Fruit fly (Drosophila melanogaster) ovary, adult (tissue): Measurements from ENCODE around the gene Sgs5.

Experiments used
- CG17801 ChIP-seq: fragments of 200-800 bp; optimal IDR thresholded peaks from 2 replicates; lab custom pipeline; 2019; ENCODE audit warnings: missing biosample characterization, mild to moderate bottlenecking, missing genetic modification characterization, moderate library complexity; ENCODE audit not compliant: partially characterized antibody

Gene Sgs5

DNA sequence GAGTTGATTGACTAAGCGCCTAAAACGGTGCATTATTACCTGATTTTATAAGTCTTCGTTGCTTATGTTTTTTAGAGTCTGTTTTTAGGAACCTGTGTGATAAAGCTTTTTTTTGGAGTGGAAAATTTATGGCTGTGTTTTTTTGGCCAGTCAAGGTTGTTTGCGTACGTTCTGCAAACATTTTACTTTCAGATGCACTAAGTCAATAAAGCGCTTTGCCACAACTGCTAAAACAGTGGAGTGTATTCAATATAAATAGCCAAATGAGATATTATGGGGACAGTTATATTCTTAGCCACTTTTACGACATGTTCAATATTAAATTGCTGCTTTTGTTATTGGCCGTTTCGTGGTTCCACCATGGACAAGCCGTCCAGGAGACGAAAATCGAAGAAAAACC is at the start of gene Sgs5:
Sgs5 (plus strand) TSS at position 279 of the 400 bp plus-strand sequence.
- TF ChIP-seq CG17801 (GFP tag; lab: Kevin White, UChicago), result no peak

DNA sequence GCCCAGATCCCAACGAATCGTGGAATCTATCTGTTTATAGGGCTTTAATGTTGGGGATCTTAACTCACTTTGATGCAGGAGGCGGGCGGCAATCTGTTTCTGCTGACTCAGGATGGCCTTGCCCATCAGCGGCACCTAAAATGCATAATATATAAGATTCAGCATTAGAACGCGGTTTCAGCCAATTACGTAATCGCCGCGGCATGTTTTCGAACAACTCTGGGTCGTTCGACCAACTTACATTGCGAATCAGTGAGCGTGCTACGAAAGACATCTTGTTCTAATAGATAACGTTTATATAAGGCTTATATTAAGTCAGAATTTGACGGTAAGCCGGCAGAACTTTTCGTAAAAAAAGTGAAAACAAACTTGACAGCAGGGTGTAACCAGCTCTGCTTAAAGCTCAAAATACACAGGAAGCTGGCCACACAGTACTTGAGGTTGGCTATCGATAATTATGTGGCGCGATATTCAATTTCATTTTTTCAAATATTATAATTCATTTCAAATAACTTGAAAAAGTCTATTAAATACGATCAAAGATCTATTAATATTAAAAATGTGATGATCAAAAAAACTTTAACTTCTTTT is 49.0 kb upstream of the Sgs5 start, which contains the start of gene Prx3:
Prx3 (minus strand) TSS at position 417 of the 591 bp plus-strand sequence.
- TF ChIP-seq CG17801 (GFP tag; lab: Kevin White, UChicago), result no peak

DNA sequence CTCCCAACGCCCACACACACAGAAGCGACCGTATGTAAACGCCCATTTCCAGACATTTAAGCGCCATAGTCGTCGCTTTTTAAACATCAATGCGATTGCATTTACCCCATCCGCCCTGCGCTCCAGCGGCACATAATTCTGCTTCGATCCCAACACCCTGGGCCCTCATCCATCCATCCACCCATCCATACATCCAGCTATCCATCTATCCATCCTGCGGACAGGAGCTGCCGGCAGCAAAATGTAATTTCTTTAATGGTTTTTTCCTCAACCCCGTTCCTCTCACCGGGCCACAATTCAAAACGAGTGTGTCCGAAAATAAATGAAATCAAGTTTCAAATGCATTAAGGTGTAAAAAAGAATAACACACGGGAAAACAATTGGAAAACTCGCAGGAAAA is 45.2 kb upstream of the Sgs5 start:
- TF ChIP-seq CG17801 (GFP tag; lab: Kevin White, UChicago), result no peak

DNA sequence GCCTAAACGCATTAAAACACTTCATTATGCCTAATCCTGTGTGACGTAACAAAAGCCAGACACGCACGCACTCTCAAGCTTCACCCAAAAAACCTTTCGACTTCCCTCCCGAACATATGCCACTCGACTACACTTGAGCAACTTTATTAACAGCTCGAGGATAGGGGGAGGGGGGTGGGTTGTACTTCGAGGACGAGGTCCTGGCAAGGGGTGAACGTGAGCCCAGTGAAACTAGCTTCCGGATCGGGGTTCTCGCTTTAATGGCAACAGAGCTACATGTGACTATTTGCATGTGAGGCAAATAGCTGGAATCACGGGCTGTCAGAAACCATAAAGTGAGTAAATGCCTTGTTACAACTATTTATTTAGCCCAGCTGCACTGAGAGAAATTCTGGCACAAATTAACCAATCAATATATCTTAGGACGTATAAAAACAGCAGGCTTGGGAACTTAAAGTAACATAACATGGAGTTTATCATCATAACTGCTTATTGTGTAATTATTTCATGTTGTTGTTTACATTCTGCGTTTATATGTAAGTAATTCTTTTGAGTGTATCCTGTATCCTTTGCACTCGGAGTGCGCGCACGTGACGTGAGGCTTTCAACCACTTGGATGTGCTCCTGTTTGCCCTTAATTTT is 44.2 kb upstream of the Sgs5 start:
- no peak for TF ChIP-seq CG17801 (GFP tag; lab: Kevin White, UChicago)

DNA sequence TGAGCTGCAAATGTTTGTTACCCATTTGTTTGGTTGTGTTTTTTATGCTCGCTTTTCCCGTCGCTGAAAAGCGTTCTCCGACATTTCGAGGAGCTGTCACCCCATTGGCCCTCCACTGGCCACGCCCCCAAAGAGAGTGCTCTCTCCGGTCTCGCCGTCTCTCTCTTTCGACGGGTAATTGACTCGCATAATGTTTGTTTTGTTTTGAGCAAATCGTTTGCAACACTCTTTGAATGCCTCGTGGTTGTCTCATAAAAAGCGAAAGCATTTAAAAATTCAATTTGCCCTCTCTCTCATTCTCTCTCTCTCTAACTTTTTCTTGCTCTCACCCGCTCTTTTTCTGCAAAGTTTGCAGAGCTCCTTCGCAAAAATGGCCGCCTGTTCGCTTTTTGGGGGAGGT is 37.7 kb upstream of the Sgs5 start:
- no peak for TF ChIP-seq CG17801 (GFP tag; lab: Kevin White, UChicago)

DNA sequence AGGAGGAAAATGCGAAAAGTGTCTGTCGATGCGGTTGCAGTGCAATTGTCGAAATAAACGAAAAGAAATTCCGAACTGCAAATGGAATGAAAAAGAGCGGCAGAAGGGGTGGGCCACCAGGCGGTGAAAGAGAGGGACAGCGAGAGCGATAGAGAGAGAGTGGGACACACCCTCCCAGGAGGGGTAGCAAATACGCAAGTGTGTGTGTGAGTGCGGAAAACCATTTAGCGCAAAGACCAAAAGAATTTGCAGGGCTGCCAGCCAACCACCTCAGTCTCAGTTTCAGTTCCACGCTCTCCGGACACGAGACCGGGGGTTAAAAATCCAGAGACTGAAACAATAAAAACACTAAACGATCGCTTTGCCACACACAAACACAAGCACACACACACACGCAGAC is 36.5 kb upstream of the Sgs5 start, which contains the start of gene Hmx:
Hmx (plus strand) TSS at position 301 of the 400 bp plus-strand sequence.
- no peak for TF ChIP-seq CG17801 (GFP tag; lab: Kevin White, UChicago)

DNA sequence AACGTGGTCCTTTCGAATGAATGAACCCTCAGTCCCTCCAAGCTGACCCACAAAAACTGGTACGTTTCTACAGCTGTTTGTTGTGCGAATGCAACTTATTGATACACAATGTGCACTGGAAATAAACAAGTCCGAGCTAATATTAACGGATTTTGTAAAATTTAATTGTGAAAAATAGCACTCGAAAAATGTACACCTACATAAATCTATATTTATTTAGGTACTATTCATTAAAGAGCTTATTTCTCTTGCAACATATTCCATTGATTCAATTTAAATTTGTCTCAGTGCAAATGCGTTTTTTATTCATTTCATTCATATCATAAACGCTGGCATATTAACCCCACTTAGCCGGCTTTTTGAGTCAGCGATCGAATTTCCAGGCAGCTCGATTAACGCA is 34.0 kb upstream of the Sgs5 start:
- no peak for TF ChIP-seq CG17801 (GFP tag; lab: Kevin White, UChicago)

DNA sequence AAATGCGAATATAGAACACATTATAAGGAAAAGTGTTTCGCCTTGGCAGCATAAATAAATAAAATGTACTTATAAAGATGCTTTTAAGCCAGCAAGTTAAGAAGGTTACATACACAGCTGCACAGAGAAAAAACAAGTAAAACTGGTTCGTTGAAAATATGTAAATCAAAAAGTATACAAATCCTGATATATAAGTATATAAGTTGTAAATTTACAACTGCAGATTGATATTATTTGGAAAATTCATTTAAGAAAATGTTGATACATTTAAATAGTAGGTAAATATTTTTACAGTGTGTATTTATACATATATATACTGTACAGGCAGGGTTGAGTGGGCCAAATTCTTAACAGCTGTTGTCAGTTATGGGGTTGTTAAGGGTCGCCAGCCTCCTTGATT is 30.3 kb upstream of the Sgs5 start:
- TF ChIP-seq CG17801 (GFP tag; lab: Kevin White, UChicago), result no peak

DNA sequence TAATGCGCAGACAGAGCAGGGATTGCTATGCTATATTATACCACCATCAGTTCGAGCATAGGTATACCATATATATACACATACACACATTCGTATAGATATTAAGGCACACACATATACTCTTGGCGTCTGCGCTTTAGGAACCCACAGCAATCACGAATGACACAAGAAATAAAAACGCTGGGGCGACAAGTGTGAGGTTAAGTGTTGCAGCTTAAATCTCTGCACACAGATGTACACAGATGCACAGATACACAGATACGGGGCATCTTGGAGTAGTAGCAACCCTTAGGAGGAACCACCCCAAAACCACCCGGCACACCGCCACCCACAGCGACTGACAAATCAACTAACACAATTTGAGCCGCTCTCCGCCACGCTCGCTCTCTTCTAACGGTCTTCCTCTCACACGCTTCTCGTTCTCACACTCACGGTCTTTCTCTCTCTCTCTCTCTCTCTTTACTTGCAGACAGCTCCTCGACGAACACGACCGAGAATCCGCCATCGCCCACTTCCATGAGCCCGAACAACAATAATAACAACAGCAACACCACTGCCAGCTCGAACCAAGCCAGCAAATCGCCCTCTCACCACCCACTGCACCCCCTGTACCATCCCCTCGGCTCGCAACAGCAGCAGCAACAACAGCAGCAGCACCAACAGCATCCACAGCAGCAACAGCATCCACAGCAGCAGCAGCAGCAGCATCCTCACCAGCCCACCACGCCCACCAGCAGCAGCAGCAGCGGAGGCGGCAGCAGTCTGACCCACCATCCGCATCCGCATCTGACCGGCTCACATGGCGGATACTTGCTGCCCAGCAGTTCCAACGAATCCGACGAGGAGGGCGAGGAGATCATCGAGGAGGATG is 28.3 kb upstream of the Sgs5 start:
- TF ChIP-seq CG17801 (GFP tag; lab: Kevin White, UChicago), result no peak

DNA sequence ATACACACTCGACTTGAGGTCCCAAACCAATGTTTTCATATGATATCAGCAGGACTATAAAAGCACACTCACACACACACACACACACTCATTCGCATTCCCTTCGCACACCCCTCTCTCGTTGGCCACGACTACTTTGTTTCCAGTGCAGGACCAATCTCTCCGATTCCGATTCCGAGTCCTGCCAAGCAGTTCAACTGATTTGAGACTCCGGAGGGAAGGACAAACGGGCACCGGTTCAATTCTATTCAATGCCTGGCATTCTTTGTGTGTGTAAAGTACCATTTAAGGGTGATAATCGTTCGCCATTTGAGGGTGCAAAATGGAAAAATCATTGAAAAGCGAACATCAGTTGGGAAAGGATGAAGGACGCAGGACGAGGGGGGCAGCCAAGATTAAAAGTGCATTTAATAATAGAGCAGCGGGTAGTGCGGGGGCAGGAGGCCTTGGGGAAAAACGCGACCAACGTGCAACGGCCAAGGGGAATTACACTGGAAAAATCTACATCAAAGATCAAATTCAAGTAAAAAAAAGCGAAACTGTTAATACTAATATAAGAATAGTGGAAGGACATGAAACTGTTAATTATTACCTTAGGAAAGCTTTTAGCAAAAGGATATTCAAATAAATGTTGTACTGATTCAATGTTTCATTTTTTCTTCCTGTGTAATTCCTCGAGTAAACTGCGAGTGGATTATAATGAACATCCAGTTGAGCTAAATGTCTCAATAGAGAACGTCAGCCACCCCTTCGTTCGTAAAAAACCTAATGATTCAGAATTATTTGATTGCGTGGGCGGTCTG is 11.3 kb upstream of the Sgs5 start:
- TF ChIP-seq CG17801 (GFP tag; lab: Kevin White, UChicago), result no peak

DNA sequence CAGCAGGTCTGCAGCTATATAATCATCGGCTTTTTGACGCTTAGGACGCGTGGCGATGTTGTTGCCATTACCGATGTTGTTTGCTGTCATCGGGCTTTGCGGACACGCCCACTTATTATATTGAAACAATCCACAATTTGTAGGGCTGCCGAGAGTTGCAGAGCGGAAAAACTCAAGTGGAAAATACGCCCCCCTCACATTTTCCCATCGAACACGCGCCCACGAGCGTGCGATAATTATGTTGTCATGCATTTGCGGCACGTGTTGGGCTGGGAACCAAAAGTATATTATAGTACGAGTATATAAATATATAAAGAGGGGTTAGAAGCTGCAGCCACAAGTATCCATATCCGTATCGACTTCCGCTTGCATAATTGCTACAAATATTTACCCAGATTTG is 6.4 kb upstream of the Sgs5 start:
- TF ChIP-seq CG17801 (GFP tag; lab: Kevin White, UChicago), result no peak

DNA sequence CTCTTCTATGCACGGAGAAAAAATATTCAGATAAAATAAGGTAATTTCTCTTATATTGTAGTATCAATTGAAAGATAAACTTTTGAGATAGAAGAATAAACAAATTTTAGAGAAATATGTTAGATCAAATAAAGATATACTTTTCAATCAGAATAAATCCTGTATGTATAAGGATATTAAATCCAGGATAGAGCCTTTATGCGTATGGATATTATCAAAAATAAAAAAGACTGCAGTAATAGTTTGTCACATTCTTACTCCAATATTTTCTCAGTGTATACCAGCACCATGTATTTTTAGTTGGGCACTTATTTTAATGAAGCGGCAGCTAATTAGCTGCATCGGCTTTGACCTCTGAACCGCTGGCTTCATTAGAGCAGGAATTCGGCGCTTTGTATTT is 3.3 kb upstream of the Sgs5 start:
- no peak for TF ChIP-seq CG17801 (GFP tag; lab: Kevin White, UChicago)

DNA sequence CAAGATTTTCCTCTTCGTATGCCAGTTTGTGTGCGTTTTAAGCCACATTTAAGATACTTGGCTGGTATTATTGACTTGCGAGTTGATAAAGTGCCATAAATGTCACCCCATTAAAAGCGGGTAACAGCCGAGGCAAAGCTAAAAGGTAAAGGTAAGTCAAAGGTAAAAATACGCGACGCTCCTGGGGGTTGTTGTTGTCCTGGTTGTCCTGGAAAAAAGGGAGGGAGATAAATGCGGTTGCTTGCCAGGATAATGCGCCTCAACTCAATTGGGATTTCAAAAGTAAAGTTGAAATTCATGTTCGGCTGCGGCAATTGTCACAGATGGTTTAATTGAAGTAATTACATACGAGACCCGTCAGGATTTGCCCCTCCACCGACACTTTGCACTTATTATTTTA is 1.7 kb upstream of the Sgs5 start:
- no peak for TF ChIP-seq CG17801 (GFP tag; lab: Kevin White, UChicago)

DNA sequence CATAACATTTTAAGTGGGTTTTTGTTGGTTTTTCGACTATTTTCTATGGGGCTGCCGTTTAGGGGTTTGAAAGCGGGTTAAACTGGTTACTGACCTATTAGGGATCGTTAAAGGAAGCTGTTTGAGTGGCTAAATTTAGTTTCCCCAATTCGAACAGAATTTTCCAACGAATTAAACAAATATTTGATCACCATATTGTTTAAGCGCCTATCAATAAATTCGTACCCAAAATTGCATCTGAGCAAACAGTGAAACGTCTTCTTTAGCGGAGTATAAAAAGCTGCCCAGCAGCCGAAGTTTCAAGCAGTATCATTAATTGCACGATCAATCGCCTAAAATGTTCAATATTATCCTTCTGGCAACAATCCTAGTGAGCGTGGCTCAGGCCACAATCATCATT is 1.1 kb upstream of the Sgs5 start, which contains the start of gene Sgs5bis:
Sgs5bis (plus strand) TSS at position 301 of the 400 bp plus-strand sequence.
- TF ChIP-seq CG17801 (GFP tag; lab: Kevin White, UChicago), result no peak

DNA sequence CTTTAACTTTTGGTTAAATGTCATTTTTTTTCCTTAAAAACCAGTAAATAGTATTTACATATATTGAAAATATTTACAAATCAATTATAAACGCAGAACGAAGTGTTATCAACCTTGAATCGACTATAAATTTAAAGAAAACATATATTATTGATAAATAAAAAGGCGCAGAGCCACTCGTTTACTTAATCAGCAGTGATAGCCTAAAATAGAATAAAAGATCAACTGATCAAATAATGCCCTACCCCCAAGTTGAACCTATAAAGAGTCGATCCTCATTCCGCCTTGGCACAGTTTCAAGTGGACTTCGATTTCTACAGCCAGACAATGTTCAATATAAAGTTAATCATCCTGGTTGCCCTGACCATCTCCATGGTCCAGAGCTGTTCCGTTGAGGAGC is 1.1 kb downstream of the Sgs5 start, which contains the start of gene CG7606:
CG7606 (plus strand) TSS at position 301 of the 400 bp plus-strand sequence.
- no peak for TF ChIP-seq CG17801 (GFP tag; lab: Kevin White, UChicago)
